Worm (Caenorhabditis elegans) whole organism, young adult: ENCODE results near the gene Y42H9B.3.

Experiments
- aptf-2 ChIP-seq: fragments of 200-800 bp; sonication (Bioruptor generic); conservative IDR thresholded peaks from 2 replicates; pipeline ENCODE4 v1.3.6; 2022; ENCODE audit warnings: missing genetic modification reagents, missing genetic modification characterization, missing compliant biosample characterization
- bed-1 ChIP-seq: fragments of 200-800 bp; sonication (Bioruptor generic); IDR thresholded peaks from 2 replicates; pipeline ENCODE4 v1.3.6; 2022; ENCODE audit warnings: missing genetic modification reagents, missing genetic modification characterization, missing compliant biosample characterization
- ceh-27 ChIP-seq: fragments of 200-800 bp; sonication (Bioruptor generic); optimal IDR thresholded peaks from 2 replicates; lab custom pipeline; 2018; ENCODE audit warnings: mild to moderate bottlenecking, missing genetic modification characterization, moderate library complexity, missing compliant biosample characterization
- ceh-79 ChIP-seq: sonication (generic microtip); optimal IDR thresholded peaks from 2 replicates; lab custom pipeline; 2017; ENCODE audit warnings: mild to moderate bottlenecking, missing genetic modification characterization, missing compliant biosample characterization
- dpl-1 ChIP-seq: fragments of 150-350 bp; optimal IDR thresholded peaks from 2 replicates; lab custom pipeline; 2014; ENCODE audit warnings: missing biosample characterization, missing genetic modification reagents, missing genetic modification characterization
- hlh-12 ChIP-seq: sonication (generic microtip); optimal IDR thresholded peaks from 2 replicates; lab custom pipeline; 2016; ENCODE audit warnings: missing genetic modification characterization, missing compliant biosample characterization
- nhr-179 ChIP-seq: sonication (generic microtip); optimal IDR thresholded peaks from 2 replicates; lab custom pipeline; 2016; ENCODE audit warnings: mild to moderate bottlenecking, missing genetic modification characterization, missing compliant biosample characterization
- pbrm-1 ChIP-seq: fragments of 200-800 bp; sonication (Bioruptor generic); IDR thresholded peaks from 2 replicates; pipeline ENCODE4 v1.3.6; 2022; ENCODE audit warnings: missing genetic modification reagents, missing genetic modification characterization, missing compliant biosample characterization
- sea-2 ChIP-seq: fragments of 200-800 bp; sonication (Bioruptor generic); IDR thresholded peaks from 2 replicates; pipeline ENCODE4 v1.3.6; 2022; ENCODE audit warnings: missing genetic modification characterization, missing compliant biosample characterization

- TF ChIP-seq aptf-2 (GFP tag; lab: Robert Waterston, UW) (no peak), sea-2 (no peak), pbrm-1 (GFP tag; lab: Robert Waterston, UW) (no peak), ceh-27 (GFP tag; lab: Kevin White, UChicago) (no peak), nhr-179 (no peak), hlh-12 (tag; lab: Kevin White, UChicago) (no peak), ceh-79 (tag; lab: Kevin White, UChicago) (no peak), bed-1 (GFP tag; lab: Robert Waterston, UW) (no peak), dpl-1 (GFP tag; lab: Kevin White, UChicago) (no peak)
Observed at ce11 chrIV:8007549-8007948, 4.7 kb downstream of the Y42H9B.3 start.
